Fruit fly (Drosophila melanogaster): ENCODE data around the gene Mvl.

Mvl gene

DNA sequence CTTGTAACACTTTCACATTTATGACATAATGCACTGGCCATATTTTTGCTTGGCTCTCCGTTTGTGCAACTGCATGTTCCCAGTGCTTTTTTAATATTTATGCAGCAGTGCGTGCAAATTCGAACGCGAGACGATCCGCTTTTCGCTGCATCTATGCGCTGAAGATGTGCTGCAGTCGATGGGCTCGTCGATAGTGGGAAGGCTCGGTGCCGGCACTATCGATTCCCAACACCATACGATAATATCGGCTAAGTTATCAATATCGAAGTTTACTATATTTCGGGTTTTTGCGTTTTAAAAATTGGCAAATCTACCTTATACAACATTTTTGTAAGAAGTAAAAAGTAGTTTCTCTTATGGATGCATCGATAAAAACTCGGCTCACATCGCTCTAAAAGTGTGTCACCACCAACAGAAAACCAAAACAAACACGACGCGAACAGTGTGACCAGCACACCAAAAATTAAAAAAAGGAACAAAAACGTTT lies 37.1 kb upstream of the Mvl start, which contains the start of gene RhoGAP93B (continued):
- TF ChIP-seq esn (GFP tag; optimal IDR thresholded peaks at IDR 0.05) (peak; percentile 90), CG6854 (GFP tag; optimal IDR thresholded peaks at IDR 0.05) (peak; percentile 34), Hr4 (GFP tag; optimal IDR thresholded peaks at IDR 0.05) (peak; percentile 90), cyc (GFP tag; optimal IDR thresholded peaks at IDR 0.05) (peak; percentile 77), achi (GFP tag; optimal IDR thresholded peaks at IDR 0.05) (no peak), svp (GFP tag) (peak; percentile 92), CG1621 (tag; optimal IDR thresholded peaks at IDR 0.05) (peak; percentile 55), CG15336 (GFP tag; IDR thresholded peaks at IDR 0.05) (peak; percentile 73), Ets96B (tag; optimal IDR thresholded peaks at IDR 0.05) (peak; percentile 82), dac (GFP tag; optimal IDR thresholded peaks at IDR 0.05) (peak; percentile 62), fd85E (GFP tag; optimal IDR thresholded peaks at IDR 0.05) (no peak), CG4318 (GFP tag; optimal IDR thresholded peaks at IDR 0.05) (no peak), Eip75B (GFP tag; optimal IDR thresholded peaks at IDR 0.05) (no peak), ss (GFP tag; optimal IDR thresholded peaks at IDR 0.05) (peak in 1 of 2 experiments; percentile 71), spab (GFP tag; optimal IDR thresholded peaks at IDR 0.05) (no peak), fd59A (GFP tag; optimal IDR thresholded peaks at IDR 0.05) (peak; percentile 24), OdsH (GFP tag; optimal IDR thresholded peaks at IDR 0.05) (peak; percentile 72)

DNA sequence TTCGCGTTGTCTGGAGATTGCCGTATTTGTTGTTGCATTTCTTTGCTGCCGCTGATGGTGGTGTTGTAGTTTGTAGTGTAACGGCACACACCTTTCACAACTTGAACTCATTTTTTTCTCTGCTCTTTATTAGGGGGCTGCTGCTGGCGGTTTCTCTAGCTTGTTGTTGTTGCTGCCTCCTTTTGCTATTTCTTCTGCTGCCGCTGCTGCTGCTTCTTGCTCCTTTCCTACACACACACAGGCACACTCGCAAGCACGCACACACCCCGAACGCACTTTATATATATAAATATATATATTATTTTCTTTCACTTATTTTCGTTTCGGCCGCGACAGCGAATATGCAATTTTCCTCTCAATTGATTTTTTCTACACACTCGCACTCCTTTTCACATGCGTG lies 36.6 kb upstream of the Mvl start:
- no peak for TF ChIP-seq acj6 (GFP tag; optimal IDR thresholded peaks at IDR 0.05)
- no peak for TF ChIP-seq Sox102F (GFP tag; optimal IDR thresholded peaks at IDR 0.05)
- TF ChIP-seq Blimp-1 (GFP tag; optimal IDR thresholded peaks at IDR 0.05) = no peak
- no peak for TF ChIP-seq dac (GFP tag; optimal IDR thresholded peaks at IDR 0.05)
- TF ChIP-seq Hr4 (GFP tag; optimal IDR thresholded peaks at IDR 0.05) = no peak
- TF ChIP-seq CG6854 (GFP tag; optimal IDR thresholded peaks at IDR 0.05) = no peak
- no peak for TF ChIP-seq CG10669 (GFP tag; optimal IDR thresholded peaks at IDR 0.05)
- TF ChIP-seq Eip93F (GFP tag; optimal IDR thresholded peaks at IDR 0.05) = no peak
- TF ChIP-seq Sox14 (GFP tag; optimal IDR thresholded peaks at IDR 0.05) = no peak
- TF ChIP-seq cyc (GFP tag; optimal IDR thresholded peaks at IDR 0.05) = no peak
- no peak for TF ChIP-seq CG3919 (GFP tag; optimal IDR thresholded peaks at IDR 0.05)
- TF ChIP-seq CG7368 (GFP tag; optimal IDR thresholded peaks at IDR 0.05) = no peak
- TF ChIP-seq CG11902 (GFP tag; optimal IDR thresholded peaks at IDR 0.05) = no peak
- no peak for TF ChIP-seq pdm3 (GFP tag; optimal IDR thresholded peaks at IDR 0.05)
- no peak for TF ChIP-seq CG16779 (tag; optimal IDR thresholded peaks at IDR 0.05)
- no peak for TF ChIP-seq CG8632 (GFP tag; optimal IDR thresholded peaks at IDR 0.05)
- TF ChIP-seq Hr39 (GFP tag; optimal IDR thresholded peaks at IDR 0.05) = no peak
- no peak for TF ChIP-seq fd59A (GFP tag; optimal IDR thresholded peaks at IDR 0.05)

- TF ChIP-seq Eip78C (GFP tag) = peak; percentile 2
- TF ChIP-seq ss (GFP tag; optimal IDR thresholded peaks at IDR 0.05) = peak in 1 of 2 experiments; percentile 28
- TF ChIP-seq Blimp-1 (GFP tag; optimal IDR thresholded peaks at IDR 0.05) = peak; percentile 28
- no peak for TF ChIP-seq Lpt (GFP tag; optimal IDR thresholded peaks at IDR 0.05)
- peak; percentile 39; the same call in 1 of the 2 replicates for TF ChIP-seq CG15336 (GFP tag; IDR thresholded peaks at IDR 0.05)
- TF ChIP-seq CG6854 (GFP tag; optimal IDR thresholded peaks at IDR 0.05) = peak; percentile 29
- no peak for TF ChIP-seq CG10631 (GFP tag; optimal IDR thresholded peaks at IDR 0.05)
These were observed 36.0 kb upstream of the Mvl start for dm6 chr3R:21096532-21097143.

dm6 chr3R:21094292-21094691 lies 33.7 kb upstream of the Mvl start:
- TF ChIP-seq Eip78C (GFP tag) = no peak
- no peak for TF ChIP-seq dsx (GFP tag; optimal IDR thresholded peaks at IDR 0.05; ENCODE audit: poor library complexity, severe bottlenecking)
- TF ChIP-seq Blimp-1 (GFP tag; optimal IDR thresholded peaks at IDR 0.05) = peak; percentile 92
- TF ChIP-seq CG32006 (GFP tag; optimal IDR thresholded peaks at IDR 0.05) = no peak
- no peak for TF ChIP-seq Hr38 (GFP tag; optimal IDR thresholded peaks at IDR 0.05)
- no peak for TF ChIP-seq CG11294 (GFP tag; IDR thresholded peaks at IDR 0.05)
- TF ChIP-seq acj6 (GFP tag; optimal IDR thresholded peaks at IDR 0.05) = no peak

Measured in whole organism, prepupa.